Comparison of ENCODE assay signal across 1 worm cellular context in genomic region chrX:5813030-5813429, ce11.
TF ChIP-seq lines count a peak whose summit lies in the region.

No protein-coding gene starts in this region.

TF ChIP-seq in whole organism, L4 larva, 104 proteins besides CTCF, POLR2A, EP300 and RAD21 (continued from another document):
- TF ChIP-seq lin-13 (GFP tag; optimal IDR thresholded peaks at IDR 0.05; lab: Kevin White, UChicago): no peak
- TF ChIP-seq hlh-30 (tag; optimal IDR thresholded peaks at IDR 0.05; lab: Kevin White, UChicago; ENCODE audit: insufficient read depth): peak; percentile 33
- no peak for TF ChIP-seq ceh-28 (tag; optimal IDR thresholded peaks at IDR 0.05; lab: Kevin White, UChicago)
- no peak for TF ChIP-seq Y5F2A.4 (GFP tag; optimal IDR thresholded peaks at IDR 0.05; lab: Kevin White, UChicago)
- no peak for TF ChIP-seq zip-2 (tag; optimal IDR thresholded peaks at IDR 0.05; lab: Kevin White, UChicago)
- no peak for TF ChIP-seq F26F4.8 (GFP tag; conservative IDR thresholded peaks at IDR 0.05; lab: Robert Waterston, UW)
- no peak for TF ChIP-seq lin-15B (tag; optimal IDR thresholded peaks at IDR 0.05; lab: Kevin White, UChicago)
- no peak for TF ChIP-seq arid-1 (GFP tag; conservative IDR thresholded peaks at IDR 0.05; lab: Robert Waterston, UW)
- TF ChIP-seq dve-1 (tag; optimal IDR thresholded peaks at IDR 0.05; lab: Kevin White, UChicago; ENCODE audit: insufficient read depth): peak; percentile 77
- 0 out of 2 replicates have a peak, but pooled peaks have one; percentile 30 for TF ChIP-seq nhr-41 (GFP tag; IDR thresholded peaks at IDR 0.05; lab: Robert Waterston, UW)
- no peak for TF ChIP-seq T20F7.1 (GFP tag; optimal IDR thresholded peaks at IDR 0.05; lab: Kevin White, UChicago)
- no peak for TF ChIP-seq zfp-2 (tag; optimal IDR thresholded peaks at IDR 0.05; lab: Kevin White, UChicago)
- no peak for TF ChIP-seq Y75B8A.6 (GFP tag; IDR thresholded peaks at IDR 0.05; lab: Robert Waterston, UW)
- no peak for TF ChIP-seq mxl-2 (GFP tag; conservative IDR thresholded peaks at IDR 0.05; lab: Robert Waterston, UW)
- peak; percentile 23 for TF ChIP-seq mep-1 (tag; optimal IDR thresholded peaks at IDR 0.05; lab: Kevin White, UChicago)
- no peak for TF ChIP-seq dmd-9 (GFP tag; IDR thresholded peaks at IDR 0.05; lab: Robert Waterston, UW)
- TF ChIP-seq nhr-25 (tag; optimal IDR thresholded peaks at IDR 0.05; lab: Kevin White, UChicago; ENCODE audit: borderline replicate concordance, insufficient read depth): no peak
- no peak for TF ChIP-seq ZK546.5 (tag; optimal IDR thresholded peaks at IDR 0.05; lab: Kevin White, UChicago)
- TF ChIP-seq skn-1 (tag; optimal IDR thresholded peaks at IDR 0.05; lab: Kevin White, UChicago): no peak
- no peak for TF ChIP-seq Y105C5A.15 (GFP tag; IDR thresholded peaks at IDR 0.05; lab: Robert Waterston, UW)
- TF ChIP-seq nhr-77 (tag; optimal IDR thresholded peaks at IDR 0.05; lab: Kevin White, UChicago): peak; percentile 62
- TF ChIP-seq fos-1 (tag; optimal IDR thresholded peaks at IDR 0.05; lab: Kevin White, UChicago): no peak
- TF ChIP-seq pha-4 (GFP tag; IDR thresholded peaks at IDR 0.05; lab: Robert Waterston, UW): 0 out of 2 replicates have a peak, but pooled peaks have one; percentile 30
- TF ChIP-seq pha-4 (tag; optimal IDR thresholded peaks at IDR 0.05; lab: Kevin White, UChicago): no peak
- TF ChIP-seq jun-1 (tag; optimal IDR thresholded peaks at IDR 0.05; lab: Kevin White, UChicago): no peak
- TF ChIP-seq snpc-4 (tag; optimal IDR thresholded peaks at IDR 0.05; lab: Kevin White, UChicago): no peak
- TF ChIP-seq snpc-1.2 (GFP tag; IDR thresholded peaks at IDR 0.05; lab: Robert Waterston, UW): no peak
- no peak for TF ChIP-seq F10B5.3 (tag; optimal IDR thresholded peaks at IDR 0.05; lab: Kevin White, UChicago)
- no peak for TF ChIP-seq nhr-11 (tag; optimal IDR thresholded peaks at IDR 0.05; lab: Kevin White, UChicago)
- TF ChIP-seq ceh-82 (tag; optimal IDR thresholded peaks at IDR 0.05; lab: Kevin White, UChicago): no peak
- TF ChIP-seq nhr-28 (tag; optimal IDR thresholded peaks at IDR 0.05; lab: Kevin White, UChicago): peak; percentile 61
- no peak for TF ChIP-seq duxl-1 (tag; optimal IDR thresholded peaks at IDR 0.05; lab: Kevin White, UChicago; ENCODE audit: poor library complexity)
- TF ChIP-seq vab-7 (GFP tag; IDR thresholded peaks at IDR 0.05; lab: Robert Waterston, UW): no peak
- no peak for TF ChIP-seq F37D6.2 (tag; optimal IDR thresholded peaks at IDR 0.05; lab: Kevin White, UChicago)
- TF ChIP-seq egl-27 (tag; optimal IDR thresholded peaks at IDR 0.05; lab: Kevin White, UChicago): no peak
- no peak for TF ChIP-seq D1046.2 (GFP tag; IDR thresholded peaks at IDR 0.05; lab: Robert Waterston, UW)
- no peak for TF ChIP-seq zag-1 (tag; optimal IDR thresholded peaks at IDR 0.05; lab: Kevin White, UChicago)
- TF ChIP-seq R02D3.7 (tag; optimal IDR thresholded peaks at IDR 0.05; lab: Kevin White, UChicago): no peak
- no peak for TF ChIP-seq saeg-2 (GFP tag; IDR thresholded peaks at IDR 0.05; lab: Robert Waterston, UW)
- TF ChIP-seq ztf-11 (tag; optimal IDR thresholded peaks at IDR 0.05; lab: Kevin White, UChicago): no peak
- TF ChIP-seq ces-1 (GFP tag; optimal IDR thresholded peaks at IDR 0.05; lab: Kevin White, UChicago): no peak
- peak; percentile 87 for TF ChIP-seq hlh-11 (tag; optimal IDR thresholded peaks at IDR 0.05; lab: Kevin White, UChicago)
- no peak for TF ChIP-seq unc-62 (GFP tag; optimal IDR thresholded peaks at IDR 0.05 in 1 of 2; lab: Kevin White, UChicago)
- TF ChIP-seq unc-62 (tag; optimal IDR thresholded peaks at IDR 0.05; lab: Kevin White, UChicago): no peak
- no peak for TF ChIP-seq tag-97 (GFP tag; IDR thresholded peaks at IDR 0.05; lab: Robert Waterston, UW)
- TF ChIP-seq zip-11 (GFP tag; IDR thresholded peaks at IDR 0.05; lab: Robert Waterston, UW): no peak
- TF ChIP-seq spr-1 (tag; optimal IDR thresholded peaks at IDR 0.05; lab: Kevin White, UChicago): no peak
- no peak for TF ChIP-seq zfp-3 (GFP tag; conservative IDR thresholded peaks at IDR 0.05; lab: Robert Waterston, UW)
- TF ChIP-seq daf-12 (tag; optimal IDR thresholded peaks at IDR 0.05; lab: Kevin White, UChicago): no peak
- no peak for TF ChIP-seq mxl-3 (GFP tag; optimal IDR thresholded peaks at IDR 0.05; lab: Kevin White, UChicago)
- peak; percentile 38 for TF ChIP-seq nhr-48 (tag; optimal IDR thresholded peaks at IDR 0.05; lab: Kevin White, UChicago)
- no peak for TF ChIP-seq daf-19 (GFP tag; conservative IDR thresholded peaks at IDR 0.05; lab: Robert Waterston, UW)
- no peak for TF ChIP-seq ceh-62 (tag; optimal IDR thresholded peaks at IDR 0.05; lab: Kevin White, UChicago)
